Worm (Caenorhabditis elegans): Measurements from ENCODE around the gene cest-28.
A peak's percentile ranks its signal among the peaks of the same experiment; 100 is the strongest.

The cest-28 gene

ce11 chrV:6676158-6676849, 6.7 kb downstream of the cest-28 start, which contains the start of gene cest-34:
Gene cest-34 (plus strand): TSS chrV:6676799.
- no peak for TF ChIP-seq tbx-37 (GFP tag; conservative IDR thresholded peaks at IDR 0.05)
- no peak for TF ChIP-seq ceh-36 (tag; optimal IDR thresholded peaks at IDR 0.05)
- no peak for TF ChIP-seq ceh-13 (GFP tag; optimal IDR thresholded peaks at IDR 0.05)
- TF ChIP-seq hmbx-1 (tag; optimal IDR thresholded peaks at IDR 0.05) = no peak
- TF ChIP-seq ets-7 (tag; optimal IDR thresholded peaks at IDR 0.05) = no peak
- TF ChIP-seq flt-1 (GFP tag; IDR thresholded peaks at IDR 0.05) = no peak
- TF ChIP-seq ama-1 (optimal IDR thresholded peaks at IDR 0.05) = no peak
- TF ChIP-seq B0310.2 (tag; optimal IDR thresholded peaks at IDR 0.05) = no peak
- no peak for TF ChIP-seq aly-1 (tag; optimal IDR thresholded peaks at IDR 0.05)
- no peak for TF ChIP-seq F13C5.2 (tag; optimal IDR thresholded peaks at IDR 0.05)
- TF ChIP-seq tbx-11 (GFP tag; IDR thresholded peaks at IDR 0.05) = no peak

ce11 chrV:6681501-6681900, 11.9 kb downstream of the cest-28 start, which contains the start of gene egl-46:
Gene egl-46 (minus strand): TSS chrV:6681573.
- no peak for TF ChIP-seq hmg-4 (GFP tag; optimal IDR thresholded peaks at IDR 0.05)
- no peak for TF ChIP-seq scrt-1 (GFP tag; IDR thresholded peaks at IDR 0.05)
- TF ChIP-seq tra-4 (tag; optimal IDR thresholded peaks at IDR 0.05) = no peak
- no peak for TF ChIP-seq tbx-37 (GFP tag; conservative IDR thresholded peaks at IDR 0.05)
- TF ChIP-seq B0310.2 (tag; optimal IDR thresholded peaks at IDR 0.05) = no peak
- no peak for TF ChIP-seq ama-1 (optimal IDR thresholded peaks at IDR 0.05)
- no peak for TF ChIP-seq ceh-36 (tag; optimal IDR thresholded peaks at IDR 0.05)
- no peak for TF ChIP-seq sea-1 (GFP tag; conservative IDR thresholded peaks at IDR 0.05)
- TF ChIP-seq ets-7 (tag; optimal IDR thresholded peaks at IDR 0.05) = no peak
- no peak for TF ChIP-seq hmbx-1 (tag; optimal IDR thresholded peaks at IDR 0.05)
- no peak for TF ChIP-seq hnd-1 (tag; optimal IDR thresholded peaks at IDR 0.05)

ce11 chrV:6683282-6683681, 13.7 kb downstream of the cest-28 start:
- TF ChIP-seq aly-1 (tag; optimal IDR thresholded peaks at IDR 0.05) = no peak
- TF ChIP-seq F13C5.2 (tag; optimal IDR thresholded peaks at IDR 0.05) = no peak
- no peak for TF ChIP-seq sea-1 (GFP tag; conservative IDR thresholded peaks at IDR 0.05)
- TF ChIP-seq ama-1 (optimal IDR thresholded peaks at IDR 0.05) = no peak
- no peak for TF ChIP-seq tbx-37 (GFP tag; conservative IDR thresholded peaks at IDR 0.05)
- TF ChIP-seq tra-4 (tag; optimal IDR thresholded peaks at IDR 0.05) = no peak
- TF ChIP-seq ets-7 (tag; optimal IDR thresholded peaks at IDR 0.05) = no peak
- TF ChIP-seq scrt-1 (GFP tag; IDR thresholded peaks at IDR 0.05) = no peak
- no peak for TF ChIP-seq pes-1 (GFP tag; IDR thresholded peaks at IDR 0.05)
- no peak for TF ChIP-seq hmbx-1 (tag; optimal IDR thresholded peaks at IDR 0.05)
- no peak for TF ChIP-seq ceh-13 (GFP tag; optimal IDR thresholded peaks at IDR 0.05)
- TF ChIP-seq hmg-4 (GFP tag; optimal IDR thresholded peaks at IDR 0.05) = no peak
- TF ChIP-seq hnd-1 (tag; optimal IDR thresholded peaks at IDR 0.05) = no peak
- TF ChIP-seq ceh-36 (tag; optimal IDR thresholded peaks at IDR 0.05) = no peak
- no peak for TF ChIP-seq flt-1 (GFP tag; IDR thresholded peaks at IDR 0.05)
- TF ChIP-seq tbx-11 (GFP tag; IDR thresholded peaks at IDR 0.05) = no peak
- no peak for TF ChIP-seq B0310.2 (tag; optimal IDR thresholded peaks at IDR 0.05)

- TF ChIP-seq scrt-1 (GFP tag; IDR thresholded peaks at IDR 0.05) (no peak), B0310.2 (tag; optimal IDR thresholded peaks at IDR 0.05) (no peak), ceh-36 (tag; optimal IDR thresholded peaks at IDR 0.05) (no peak), ceh-13 (GFP tag; optimal IDR thresholded peaks at IDR 0.05) (no peak), hmg-4 (GFP tag; optimal IDR thresholded peaks at IDR 0.05) (no peak), sea-1 (GFP tag; conservative IDR thresholded peaks at IDR 0.05) (no peak), pes-1 (GFP tag; IDR thresholded peaks at IDR 0.05) (no peak), tra-4 (tag; optimal IDR thresholded peaks at IDR 0.05) (no peak), hnd-1 (tag; optimal IDR thresholded peaks at IDR 0.05) (no peak), tbx-11 (GFP tag; IDR thresholded peaks at IDR 0.05) (no peak), hmbx-1 (tag; optimal IDR thresholded peaks at IDR 0.05) (no peak), F13C5.2 (tag; optimal IDR thresholded peaks at IDR 0.05) (no peak), ets-7 (tag; optimal IDR thresholded peaks at IDR 0.05) (no peak), flt-1 (GFP tag; IDR thresholded peaks at IDR 0.05) (no peak)
These were observed 14.1 kb downstream of the cest-28 start for ce11 chrV:6683740-6684139.

ce11 chrV:6684541-6684940, 14.9 kb downstream of the cest-28 start:
- TF ChIP-seq ceh-36 (tag; optimal IDR thresholded peaks at IDR 0.05) (peak; percentile 13), tra-4 (tag; optimal IDR thresholded peaks at IDR 0.05) (no peak)

- TF ChIP-seq ceh-36 (tag; optimal IDR thresholded peaks at IDR 0.05) (no peak), aly-1 (tag; optimal IDR thresholded peaks at IDR 0.05) (no peak), hmg-4 (GFP tag; optimal IDR thresholded peaks at IDR 0.05) (peak; percentile 18)
These were observed 15.9 kb downstream of the cest-28 start for ce11 chrV:6685499-6685898.

ce11 chrV:6685963-6686362, 16.3 kb downstream of the cest-28 start:
- TF ChIP-seq flt-1 (GFP tag; IDR thresholded peaks at IDR 0.05) (no peak), ceh-13 (GFP tag; optimal IDR thresholded peaks at IDR 0.05) (no peak), ets-7 (tag; optimal IDR thresholded peaks at IDR 0.05) (no peak), ceh-36 (tag; optimal IDR thresholded peaks at IDR 0.05) (no peak)

- TF ChIP-seq hnd-1 (tag; optimal IDR thresholded peaks at IDR 0.05) = no peak
- TF ChIP-seq tra-4 (tag; optimal IDR thresholded peaks at IDR 0.05) = no peak
- TF ChIP-seq ama-1 (optimal IDR thresholded peaks at IDR 0.05) = no peak
- TF ChIP-seq hmg-4 (GFP tag; optimal IDR thresholded peaks at IDR 0.05) = no peak
- no peak for TF ChIP-seq B0310.2 (tag; optimal IDR thresholded peaks at IDR 0.05)
- TF ChIP-seq tbx-37 (GFP tag; conservative IDR thresholded peaks at IDR 0.05) = no peak
- no peak for TF ChIP-seq F13C5.2 (tag; optimal IDR thresholded peaks at IDR 0.05)
- no peak for TF ChIP-seq pes-1 (GFP tag; IDR thresholded peaks at IDR 0.05)
- TF ChIP-seq ceh-13 (GFP tag; optimal IDR thresholded peaks at IDR 0.05) = no peak
- TF ChIP-seq ceh-36 (tag; optimal IDR thresholded peaks at IDR 0.05) = no peak
- TF ChIP-seq scrt-1 (GFP tag; IDR thresholded peaks at IDR 0.05) = no peak
- TF ChIP-seq ets-7 (tag; optimal IDR thresholded peaks at IDR 0.05) = no peak
- no peak for TF ChIP-seq hmbx-1 (tag; optimal IDR thresholded peaks at IDR 0.05)
- TF ChIP-seq aly-1 (tag; optimal IDR thresholded peaks at IDR 0.05) = no peak
These were observed 18.8 kb downstream of the cest-28 start, which contains the start of gene K11G9.5 for ce11 chrV:6688392-6688791. Gene K11G9.5 (minus strand): TSS chrV:6688492.
